Worm (Caenorhabditis elegans) whole organism, young adult: Measurements from ENCODE around the gene R11E3.2.

Experiments used
- B0336.3 ChIP-seq: fragments of 200-800 bp; sonication (Bioruptor generic); IDR thresholded peaks from 2 replicates; pipeline ENCODE4 v1.3.6; 2022; ENCODE audit warnings: missing genetic modification characterization, missing compliant biosample characterization
- F10E7.11 ChIP-seq: sonication (generic microtip); optimal IDR thresholded peaks from 2 replicates; lab custom pipeline; 2017; ENCODE audit warnings: mild to moderate bottlenecking, missing genetic modification characterization, moderate library complexity, missing compliant biosample characterization
- F39B2.1 ChIP-seq: fragments of 200-800 bp; sonication (Bioruptor generic); IDR thresholded peaks from 2 replicates; pipeline ENCODE4 v1.3.6; 2022; ENCODE audit warnings: missing genetic modification reagents, missing genetic modification characterization, missing compliant biosample characterization
- F49E8.2 ChIP-seq: sonication (generic microtip); optimal IDR thresholded peaks from 3 replicates; lab custom pipeline; 2017; ENCODE audit warnings: missing genetic modification characterization, mild to moderate bottlenecking, missing compliant biosample characterization, antibody characterized with exemption, moderate library complexity; ENCODE audit not compliant: insufficient read depth
- F57C9.4 ChIP-seq: sonication (generic microtip); optimal IDR thresholded peaks from 2 replicates; lab custom pipeline; 2017; ENCODE audit warnings: mild to moderate bottlenecking, missing genetic modification characterization, missing compliant biosample characterization
- Y53F4B.3 ChIP-seq: fragments of 200-800 bp; sonication (Bioruptor generic); IDR thresholded peaks from 2 replicates; pipeline ENCODE4 v1.3.6; 2022; ENCODE audit warnings: missing genetic modification reagents, missing genetic modification characterization, missing compliant biosample characterization
- Y53G8AR.9 ChIP-seq: fragments of 200-800 bp; sonication (Bioruptor generic); conservative IDR thresholded peaks from 2 replicates; pipeline ENCODE4 v1.3.6; 2022; ENCODE audit warnings: missing genetic modification reagents, missing genetic modification characterization, missing compliant biosample characterization
- Y56A3A.18 ChIP-seq: fragments of 200-800 bp; sonication (Bioruptor generic); IDR thresholded peaks from 2 replicates; pipeline ENCODE4 v1.3.6; 2022; ENCODE audit warnings: missing genetic modification reagents, missing genetic modification characterization, missing compliant biosample characterization
- Y79H2A.3 ChIP-seq: fragments of 200-800 bp; sonication (Bioruptor generic); conservative IDR thresholded peaks from 2 replicates; pipeline ENCODE4 v1.3.6; 2022; ENCODE audit warnings: missing genetic modification reagents, missing genetic modification characterization, missing compliant biosample characterization
- Y95B8A.8 ChIP-seq: fragments of 200-800 bp; sonication (Bioruptor generic); IDR thresholded peaks from 2 replicates; pipeline ENCODE4 v1.3.6; 2022; ENCODE audit warnings: missing genetic modification reagents, missing genetic modification characterization, missing compliant biosample characterization
- ZK185.1 ChIP-seq: sonication (generic microtip); optimal IDR thresholded peaks from 2 replicates; lab custom pipeline; 2016; ENCODE audit warnings: mild to moderate bottlenecking, missing genetic modification characterization, missing compliant biosample characterization; ENCODE audit not compliant: poor library complexity, severe bottlenecking
- ama-1 ChIP-seq, 3 experiments: fragments of 150-350 bp in 1 of 3; sonication (generic microtip) in 2 of 3; optimal IDR thresholded peaks; 2 replicates each; lab custom pipeline; 2014 to 2018; ENCODE audit warnings: missing biosample characterization in 2 of 3, missing genetic modification characterization in 2 of 3, missing genetic modification reagents in 2 of 3
- aptf-2 ChIP-seq: fragments of 200-800 bp; sonication (Bioruptor generic); conservative IDR thresholded peaks from 2 replicates; pipeline ENCODE4 v1.3.6; 2022; ENCODE audit warnings: missing genetic modification reagents, missing genetic modification characterization, missing compliant biosample characterization
- athp-1 ChIP-seq: sonication (generic microtip); optimal IDR thresholded peaks from 2 replicates; lab custom pipeline; 2017; ENCODE audit warnings: mild to moderate bottlenecking, missing genetic modification characterization, missing compliant biosample characterization
- attf-3 ChIP-seq: fragments of 200-800 bp; sonication (Bioruptor generic); conservative IDR thresholded peaks from 2 replicates; pipeline ENCODE4 v1.3.6; 2022; ENCODE audit warnings: missing genetic modification reagents, missing genetic modification characterization, missing compliant biosample characterization
- attf-5 ChIP-seq: fragments of 200-800 bp; sonication (Bioruptor generic); optimal IDR thresholded peaks from 2 replicates; lab custom pipeline; 2018; ENCODE audit warnings: mild to moderate bottlenecking, missing genetic modification characterization, missing compliant biosample characterization
- ceh-58 ChIP-seq: fragments of 200-800 bp; sonication (Bioruptor generic); IDR thresholded peaks from 2 replicates; pipeline ENCODE4 v1.3.6; 2022; ENCODE audit warnings: missing genetic modification characterization, missing compliant biosample characterization
- chd-7 ChIP-seq: sonication (generic microtip); optimal IDR thresholded peaks from 2 replicates; lab custom pipeline; 2016; ENCODE audit warnings: mild to moderate bottlenecking, missing genetic modification characterization, moderate library complexity, missing compliant biosample characterization
- die-1 ChIP-seq: sonication (generic microtip); optimal IDR thresholded peaks from 2 replicates; lab custom pipeline; 2016; ENCODE audit warnings: missing genotype, mild to moderate bottlenecking, missing genetic modification characterization, missing compliant biosample characterization
- dox-1 ChIP-seq: fragments of 200-800 bp; sonication (Bioruptor generic); IDR thresholded peaks from 2 replicates; pipeline ENCODE4 v1.3.6; 2022; ENCODE audit warnings: missing genetic modification reagents, missing genetic modification characterization, missing compliant biosample characterization
- dpff-1 ChIP-seq: sonication (generic microtip); optimal IDR thresholded peaks from 2 replicates; lab custom pipeline; 2017; ENCODE audit warnings: mild to moderate bottlenecking, missing genetic modification characterization, missing compliant biosample characterization
- egl-18 ChIP-seq: fragments of 200-800 bp; sonication (Bioruptor generic); IDR thresholded peaks from 2 replicates; pipeline ENCODE4 v1.3.6; 2022; ENCODE audit warnings: missing genetic modification reagents, missing genetic modification characterization, missing compliant biosample characterization
- ekl-4 ChIP-seq: fragments of 200-800 bp; sonication (Bioruptor generic); IDR thresholded peaks from 2 replicates; pipeline ENCODE4 v1.3.6; 2022; ENCODE audit warnings: missing genetic modification reagents, missing genetic modification characterization, missing compliant biosample characterization
- hmg-1.2 ChIP-seq: fragments of 200-800 bp; sonication (Bioruptor generic); IDR thresholded peaks from 2 replicates; pipeline ENCODE4 v1.3.6; 2022; ENCODE audit warnings: missing genetic modification reagents, missing genetic modification characterization, missing compliant biosample characterization
- hrde-1 ChIP-seq: sonication (generic microtip); optimal IDR thresholded peaks from 2 replicates; lab custom pipeline; 2016; ENCODE audit warnings: missing genetic modification characterization, mild to moderate bottlenecking, missing compliant biosample characterization, moderate library complexity, missing genotype, missing genetic modification reagents, borderline replicate concordance
- lag-1 ChIP-seq: fragments of 200-800 bp; sonication (Bioruptor generic); IDR thresholded peaks from 2 replicates; pipeline ENCODE4 v1.3.6; 2022; ENCODE audit warnings: missing genetic modification reagents, missing genetic modification characterization, missing compliant biosample characterization
- lin-26 ChIP-seq: fragments of 200-800 bp; sonication (Bioruptor generic); IDR thresholded peaks from 2 replicates; pipeline ENCODE4 v1.3.6; 2022; ENCODE audit warnings: missing genetic modification reagents, missing genetic modification characterization, missing compliant biosample characterization
- lin-35 ChIP-seq, 3 experiments: fragments of 150-350 bp in 2 of 3; sonication (generic microtip) in 1 of 3; optimal IDR thresholded peaks; 2 replicates each; lab custom pipeline; 2014 to 2018; ENCODE audit warnings: missing biosample characterization in 3 of 3, missing genetic modification characterization in 3 of 3, missing genetic modification reagents in 3 of 3
- lin-54 ChIP-seq: fragments of 200-800 bp; sonication (Bioruptor generic); optimal IDR thresholded peaks from 2 replicates; lab custom pipeline; 2018; ENCODE audit warnings: mild to moderate bottlenecking, missing genetic modification characterization, missing compliant biosample characterization
- madf-10 ChIP-seq: sonication (generic microtip); optimal IDR thresholded peaks from 2 replicates; lab custom pipeline; 2016; ENCODE audit warnings: mild to moderate bottlenecking, missing genetic modification characterization, missing compliant biosample characterization
- madf-6 ChIP-seq: fragments of 200-800 bp; sonication (Bioruptor generic); IDR thresholded peaks from 2 replicates; pipeline ENCODE4 v1.3.6; 2022; ENCODE audit warnings: missing genetic modification reagents, missing genetic modification characterization, missing compliant biosample characterization
- mcd-1 ChIP-seq: fragments of 200-800 bp; sonication (Bioruptor generic); IDR thresholded peaks from 2 replicates; pipeline ENCODE4 v1.3.6; 2022; ENCODE audit warnings: missing genetic modification reagents, missing genetic modification characterization, missing compliant biosample characterization
- rec-8 ChIP-seq, 2 experiments: sonication (generic microtip); optimal IDR thresholded peaks; 2 replicates each; lab custom pipeline; 2016; ENCODE audit warnings: mild to moderate bottlenecking in 2 of 2, missing genetic modification characterization in 2 of 2, missing genetic modification reagents in 2 of 2, missing genotype in 2 of 2, missing biosample characterization in 1 of 2, missing compliant biosample characterization in 1 of 2, moderate library complexity in 1 of 2
- repo-1 ChIP-seq: sonication (generic microtip); optimal IDR thresholded peaks from 2 replicates; lab custom pipeline; 2017; ENCODE audit warnings: mild to moderate bottlenecking, missing genetic modification characterization, missing compliant biosample characterization
- snpc-3.4 ChIP-seq: sonication (generic microtip); optimal IDR thresholded peaks from 2 replicates; lab custom pipeline; 2017; ENCODE audit warnings: missing genetic modification characterization, mild to moderate bottlenecking, missing compliant biosample characterization, antibody characterized with exemption, moderate library complexity, missing genotype, missing genetic modification reagents
- snpc-4 ChIP-seq, 5 experiments: fragments of 150-350 bp in 1 of 5; sonication (generic microtip) in 4 of 5; optimal IDR thresholded peaks; 2 replicates each; lab custom pipeline; 2014 to 2018; ENCODE audit warnings: missing genetic modification characterization in 5 of 5, missing biosample characterization in 3 of 5, antibody characterized with exemption in 2 of 5, mild to moderate bottlenecking in 2 of 5, missing compliant biosample characterization in 2 of 5, missing genotype in 2 of 5, moderate library complexity in 2 of 5, missing genetic modification reagents in 1 of 5
- somi-1 ChIP-seq: fragments of 200-800 bp; sonication (Bioruptor generic); optimal IDR thresholded peaks from 2 replicates; lab custom pipeline; 2018; ENCODE audit warnings: mild to moderate bottlenecking, missing genetic modification characterization, missing compliant biosample characterization
- tbp1 ChIP-seq: fragments of 200-800 bp; sonication (Bioruptor generic); optimal IDR thresholded peaks from 2 replicates; lab custom pipeline; 2018; ENCODE audit warnings: mild to moderate bottlenecking, missing genetic modification characterization, missing compliant biosample characterization
- tbx-9 ChIP-seq: sonication (generic microtip); optimal IDR thresholded peaks from 2 replicates; lab custom pipeline; 2016; ENCODE audit warnings: borderline replicate concordance, missing genetic modification characterization, inconsistent platforms, missing compliant biosample characterization
- tlf-1 ChIP-seq: fragments of 200-800 bp; sonication (Bioruptor generic); optimal IDR thresholded peaks from 2 replicates; lab custom pipeline; 2018; ENCODE audit warnings: mild to moderate bottlenecking, missing genetic modification characterization, missing compliant biosample characterization
- unc-130 ChIP-seq: sonication (generic microtip); optimal IDR thresholded peaks from 2 replicates; lab custom pipeline; 2016; ENCODE audit warnings: missing genetic modification reagents, missing genetic modification characterization, missing compliant biosample characterization
- unc-62 ChIP-seq: fragments of 150-350 bp; optimal IDR thresholded peaks from 2 replicates; lab custom pipeline; 2014; ENCODE audit warnings: missing biosample characterization, missing genetic modification reagents, missing genetic modification characterization
- ztf-25 ChIP-seq: fragments of 200-800 bp; sonication (Bioruptor generic); IDR thresholded peaks from 2 replicates; pipeline ENCODE4 v1.3.6; 2022; ENCODE audit warnings: missing genetic modification reagents, missing genetic modification characterization, missing compliant biosample characterization

The R11E3.2 gene

DNA sequence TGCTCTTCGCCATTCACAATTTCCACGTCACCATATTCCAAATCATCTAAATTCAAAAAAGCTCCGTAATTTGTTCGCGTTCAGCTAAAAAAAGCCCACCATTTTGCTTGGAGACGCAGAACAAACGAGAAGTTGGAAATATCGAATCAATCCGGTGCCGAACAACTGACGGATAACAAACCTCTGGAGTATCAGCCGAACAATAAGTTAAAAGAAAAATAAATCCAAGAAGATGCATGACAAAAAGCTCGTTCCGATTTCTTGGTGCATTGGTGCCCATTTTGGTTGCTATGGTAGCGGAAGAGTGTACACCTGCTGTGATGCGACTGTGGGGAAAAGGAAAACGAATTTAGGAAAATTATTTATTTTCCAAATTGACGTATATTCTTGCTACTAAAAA is 24.3 kb upstream of the R11E3.2 start, which contains the start of gene tctn-1:
Gene tctn-1 (minus strand): TSS at position 280 of the 400 bp plus-strand sequence.
- TF ChIP-seq madf-6 (peak; percentile 16; the same call in 1 of the 2 replicates), lin-54 (GFP tag; lab: Kevin White, UChicago) (no peak), hmg-1.2 (GFP tag; lab: Robert Waterston, UW) (peak; percentile 22; the same call in 1 of the 2 replicates), aptf-2 (GFP tag; lab: Robert Waterston, UW) (no peak), mcd-1 (GFP tag; lab: Robert Waterston, UW) (peak; percentile 23; the same call in 1 of the 2 replicates), F57C9.4 (no peak), chd-7 (tag; lab: Kevin White, UChicago) (no peak), ekl-4 (GFP tag; lab: Robert Waterston, UW) (no peak), F10E7.11 (peak; percentile 11), snpc-3.4 (tag; lab: Kevin White, UChicago) (peak; percentile 11), lin-26 (GFP tag; lab: Robert Waterston, UW) (0 out of 2 replicates have a peak, but pooled peaks have one; percentile 24), tbx-9 (tag; lab: Kevin White, UChicago) (no peak), hrde-1 (peak; percentile 51), Y95B8A.8 (0 out of 2 replicates have a peak, but pooled peaks have one; percentile 52), ama-1 (optimal IDR thresholded peaks at IDR 0.05; lab: Kevin White, UChicago) (peak; percentile 25), ama-1 (GFP tag; optimal IDR thresholded peaks at IDR 0.05; lab: Kevin White, UChicago) (peak in 1 of 2 experiments; percentile 51), dox-1 (GFP tag; lab: Robert Waterston, UW) (0 out of 2 replicates have a peak, but pooled peaks have one; percentile 14), Y53F4B.3 (GFP tag; lab: Robert Waterston, UW) (no peak), repo-1 (peak; percentile 69), Y79H2A.3 (GFP tag; lab: Robert Waterston, UW) (no peak), F49E8.2 (tag; lab: Kevin White, UChicago) (peak; percentile 28), ceh-58 (GFP tag; lab: Robert Waterston, UW) (no peak), somi-1 (GFP tag; lab: Kevin White, UChicago) (no peak), Y56A3A.18 (GFP tag; lab: Robert Waterston, UW) (0 out of 2 replicates have a peak, but pooled peaks have one; percentile 38), die-1 (tag; lab: Kevin White, UChicago) (no peak), B0336.3 (GFP tag; lab: Robert Waterston, UW) (no peak), attf-5 (peak; percentile 17)

DNA sequence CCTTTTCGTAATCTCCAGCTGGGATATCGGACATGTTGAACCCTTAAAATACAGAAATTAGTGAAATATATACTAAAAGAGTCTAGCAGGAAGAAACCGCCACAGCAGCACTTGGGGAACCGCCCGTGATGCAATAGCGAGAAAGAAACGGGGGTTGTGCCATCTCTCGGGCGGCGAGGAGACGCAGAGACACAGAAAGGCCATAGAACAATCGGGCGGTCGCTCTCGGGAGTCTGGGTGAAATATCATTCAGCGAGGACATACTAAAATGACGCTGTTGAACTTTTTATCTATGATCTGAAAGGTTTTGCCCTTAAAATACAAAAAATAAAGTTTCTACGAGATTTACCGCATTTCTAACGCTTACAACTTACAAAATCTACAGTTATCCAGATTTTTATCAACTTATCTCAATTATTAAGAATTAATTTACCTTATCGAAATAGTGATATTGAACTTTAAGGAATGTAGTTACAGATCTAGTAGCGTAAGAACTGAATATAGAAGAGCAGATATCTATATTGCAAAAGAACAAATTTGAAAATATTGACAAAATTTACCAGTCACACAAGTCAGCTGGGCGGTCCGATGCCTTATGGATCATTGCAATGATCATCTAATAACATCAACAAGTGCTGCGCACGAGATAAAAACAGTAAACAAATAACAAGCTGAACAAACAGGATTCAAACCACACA is 23.3 kb upstream of the R11E3.2 start, which contains the start of gene cyc-2.1:
Gene cyc-2.1 (minus strand): TSS at position 605 of the 698 bp plus-strand sequence.
- TF ChIP-seq snpc-4 (GFP tag; optimal IDR thresholded peaks at IDR 0.05; lab: Kevin White, UChicago) (peak; percentile 30), snpc-4 (tag; optimal IDR thresholded peaks at IDR 0.05; lab: Kevin White, UChicago) (peak in 3 of 4 experiments; percentile 43 to 73 (median 59)), Y53G8AR.9 (GFP tag; lab: Robert Waterston, UW) (peak; percentile 82), ekl-4 (GFP tag; lab: Robert Waterston, UW) (peak; percentile 79; the same call in 1 of the 2 replicates), lag-1 (GFP tag; lab: Robert Waterston, UW) (no peak), ztf-25 (GFP tag; lab: Robert Waterston, UW) (no peak), tbp1 (peak; percentile 59), F39B2.1 (GFP tag; lab: Robert Waterston, UW) (peak; percentile 83), dpff-1 (no peak), unc-62 (no peak), F49E8.2 (tag; lab: Kevin White, UChicago) (peak; percentile 90), unc-130 (peak; percentile 43), egl-18 (GFP tag; lab: Robert Waterston, UW) (0 out of 2 replicates have a peak, but pooled peaks have one; percentile 4), attf-3 (GFP tag; lab: Robert Waterston, UW) (no peak), athp-1 (tag; lab: Kevin White, UChicago) (peak; percentile 70), ZK185.1 (peak; percentile 49), mcd-1 (GFP tag; lab: Robert Waterston, UW) (peak; percentile 81), lin-35 (GFP tag; optimal IDR thresholded peaks at IDR 0.05; lab: Kevin White, UChicago) (peak in 1 of 3 experiments; percentile 51), rec-8 (tag; optimal IDR thresholded peaks at IDR 0.05; lab: Kevin White, UChicago) (no peak), repo-1 (peak; percentile 14), dox-1 (GFP tag; lab: Robert Waterston, UW) (peak; percentile 74), madf-10 (tag; lab: Kevin White, UChicago) (no peak), attf-5 (peak; percentile 92), tlf-1 (GFP tag; lab: Kevin White, UChicago) (peak; percentile 63)
